Worm (Caenorhabditis elegans) whole organism, L2 larva: ENCODE measurements around the gene str-207.

Experiments
- F13H6.1 ChIP-seq: sonication (generic microtip); optimal IDR thresholded peaks from 2 replicates; lab custom pipeline; 2016; ENCODE audit warnings: missing genetic modification characterization, missing compliant biosample characterization
- R02D3.7 ChIP-seq: fragments of 150-350 bp; optimal IDR thresholded peaks from 2 replicates; lab custom pipeline; 2014; ENCODE audit warnings: missing biosample characterization, missing genetic modification characterization
- Y55F3AM.14 ChIP-seq: fragments of 200-800 bp; sonication (Bioruptor generic); optimal IDR thresholded peaks from 2 replicates; lab custom pipeline; 2018; ENCODE audit warnings: mild to moderate bottlenecking, missing genetic modification characterization, missing compliant biosample characterization
- ZK546.5 ChIP-seq: sonication (generic microtip); optimal IDR thresholded peaks from 2 replicates; lab custom pipeline; 2017; ENCODE audit warnings: missing biosample characterization, missing genetic modification characterization
- aly-2 ChIP-seq: fragments of 150-350 bp; optimal IDR thresholded peaks from 2 replicates; lab custom pipeline; 2014; ENCODE audit warnings: missing biosample characterization, missing genetic modification characterization
- ama-1 ChIP-seq: fragments of 150-350 bp; optimal IDR thresholded peaks from 2 replicates; lab custom pipeline; 2018; ENCODE audit warnings: inconsistent platforms
- blmp-1 ChIP-seq: sonication (generic microtip); optimal IDR thresholded peaks from 2 replicates; lab custom pipeline; 2017; ENCODE audit warnings: missing genetic modification characterization, mild to moderate bottlenecking, missing compliant biosample characterization, antibody characterized with exemption, moderate library complexity; ENCODE audit not compliant: insufficient read depth
- ceh-16 ChIP-seq: fragments of 150-350 bp; optimal IDR thresholded peaks from 2 replicates; lab custom pipeline; 2014; ENCODE audit warnings: missing biosample characterization, missing genetic modification characterization
- ceh-82 ChIP-seq: fragments of 150-350 bp; optimal IDR thresholded peaks from 2 replicates; lab custom pipeline; 2014; ENCODE audit warnings: missing biosample characterization, missing genetic modification characterization
- crh-2 ChIP-seq: sonication (generic microtip); optimal IDR thresholded peaks from 2 replicates; lab custom pipeline; 2017; ENCODE audit warnings: missing biosample characterization, missing genetic modification characterization
- dmd-4 ChIP-seq: sonication (generic microtip); optimal IDR thresholded peaks from 2 replicates; lab custom pipeline; 2017; ENCODE audit warnings: missing biosample characterization, missing genetic modification characterization
- egl-27 ChIP-seq: sonication (generic microtip); optimal IDR thresholded peaks from 3 replicates; lab custom pipeline; 2017; ENCODE audit warnings: missing biosample characterization, missing genetic modification reagents, missing genetic modification characterization
- elt-1 ChIP-seq: fragments of 150-350 bp; optimal IDR thresholded peaks from 2 replicates; lab custom pipeline; 2014; ENCODE audit warnings: missing biosample characterization, missing genetic modification characterization
- elt-3 ChIP-seq: sonication (generic microtip); optimal IDR thresholded peaks from 2 replicates; lab custom pipeline; 2017; ENCODE audit warnings: missing biosample characterization, missing genetic modification characterization
- fos-1 ChIP-seq: fragments of 150-350 bp; optimal IDR thresholded peaks from 2 replicates; lab custom pipeline; 2014; ENCODE audit warnings: missing biosample characterization, missing genetic modification characterization
- lin-13 ChIP-seq: fragments of 150-350 bp; optimal IDR thresholded peaks from 2 replicates; lab custom pipeline; 2014; ENCODE audit warnings: missing biosample characterization, missing genetic modification reagents, missing genetic modification characterization
- lin-39 ChIP-seq: fragments of 150-350 bp; optimal IDR thresholded peaks from 2 replicates; lab custom pipeline; 2014; ENCODE audit warnings: missing biosample characterization, missing genetic modification reagents, missing genetic modification characterization
- lsy-2 ChIP-seq, 2 experiments: fragments of 150-350 bp in 1 of 2; sonication (generic microtip) in 1 of 2; optimal IDR thresholded peaks; 2 replicates each; lab custom pipeline; 2014 to 2017; ENCODE audit warnings: missing biosample characterization in 2 of 2, missing genetic modification characterization in 2 of 2
- mab-5 ChIP-seq: fragments of 150-350 bp; optimal IDR thresholded peaks from 2 replicates; lab custom pipeline; 2014; ENCODE audit warnings: missing biosample characterization, missing genetic modification characterization
- mbf-1 ChIP-seq: sonication (generic microtip); optimal IDR thresholded peaks from 2 replicates; lab custom pipeline; 2017; ENCODE audit warnings: missing biosample characterization, missing genetic modification characterization
- mdl-1 ChIP-seq, 2 experiments: fragments of 150-350 bp in 1 of 2; sonication (generic microtip) in 1 of 2; optimal IDR thresholded peaks; 2 replicates each; lab custom pipeline; 2017; ENCODE audit warnings: missing biosample characterization in 2 of 2, missing genetic modification characterization in 2 of 2
- nhr-11 ChIP-seq: fragments of 150-350 bp; optimal IDR thresholded peaks from 2 replicates; lab custom pipeline; 2014; ENCODE audit warnings: missing biosample characterization, missing genetic modification characterization
- nhr-12 ChIP-seq: fragments of 150-350 bp; optimal IDR thresholded peaks from 2 replicates; lab custom pipeline; 2014; ENCODE audit warnings: missing biosample characterization, missing genetic modification characterization
- nhr-129 ChIP-seq: fragments of 150-350 bp; optimal IDR thresholded peaks from 2 replicates; lab custom pipeline; 2014; ENCODE audit warnings: missing biosample characterization, missing genetic modification characterization
- nhr-21 ChIP-seq: fragments of 150-350 bp; optimal IDR thresholded peaks from 2 replicates; lab custom pipeline; 2014; ENCODE audit warnings: missing biosample characterization, missing genetic modification characterization
- nhr-23 ChIP-seq: fragments of 150-350 bp; optimal IDR thresholded peaks from 2 replicates; lab custom pipeline; 2014; ENCODE audit warnings: missing biosample characterization, missing genetic modification reagents, missing genetic modification characterization
- nhr-25 ChIP-seq: fragments of 150-350 bp; sonication (generic microtip); optimal IDR thresholded peaks from 3 replicates; lab custom pipeline; 2014; ENCODE audit warnings: missing biosample characterization, missing genetic modification characterization
- nhr-6 ChIP-seq: fragments of 150-350 bp; optimal IDR thresholded peaks from 2 replicates; lab custom pipeline; 2014; ENCODE audit warnings: missing biosample characterization, missing genetic modification characterization
- peb-1 ChIP-seq: fragments of 150-350 bp; optimal IDR thresholded peaks from 2 replicates; lab custom pipeline; 2014; ENCODE audit warnings: missing biosample characterization, missing genetic modification characterization
- sem-4 ChIP-seq: fragments of 150-350 bp; optimal IDR thresholded peaks from 2 replicates; lab custom pipeline; 2014; ENCODE audit warnings: missing biosample characterization, missing genetic modification reagents, missing genetic modification characterization
- skn-1 ChIP-seq: sonication (generic microtip); optimal IDR thresholded peaks from 2 replicates; lab custom pipeline; 2017; ENCODE audit warnings: missing biosample characterization, missing genetic modification characterization
- sma-3 ChIP-seq: sonication (generic microtip); optimal IDR thresholded peaks from 2 replicates; lab custom pipeline; 2016; ENCODE audit warnings: missing genetic modification reagents, missing genetic modification characterization, missing compliant biosample characterization
- sma-9 ChIP-seq, 2 experiments: fragments of 150-350 bp in 1 of 2; sonication (generic microtip) in 1 of 2; optimal IDR thresholded peaks; 2 replicates each; lab custom pipeline; 2014 to 2016; ENCODE audit warnings: missing genetic modification characterization in 2 of 2, mild to moderate bottlenecking in 1 of 2, missing biosample characterization in 1 of 2, missing compliant biosample characterization in 1 of 2, missing genetic modification reagents in 1 of 2, moderate library complexity in 1 of 2
- unc-39 ChIP-seq: fragments of 150-350 bp; optimal IDR thresholded peaks from 2 replicates; lab custom pipeline; 2014; ENCODE audit warnings: missing biosample characterization, missing genetic modification characterization
- unc-55 ChIP-seq: fragments of 150-350 bp; sonication (generic microtip); optimal IDR thresholded peaks from 3 replicates; lab custom pipeline; 2014; ENCODE audit warnings: missing biosample characterization, missing genetic modification reagents, missing genetic modification characterization
- unc-62 ChIP-seq: fragments of 150-350 bp; optimal IDR thresholded peaks from 2 replicates; lab custom pipeline; 2014; ENCODE audit warnings: missing biosample characterization, missing genetic modification reagents, missing genetic modification characterization
- zag-1 ChIP-seq: fragments of 150-350 bp; optimal IDR thresholded peaks from 2 replicates; lab custom pipeline; 2014; ENCODE audit warnings: missing biosample characterization, missing genetic modification characterization
- ztf-11 ChIP-seq: sonication (generic microtip); optimal IDR thresholded peaks from 2 replicates; lab custom pipeline; 2017; ENCODE audit warnings: missing biosample characterization, missing genetic modification characterization
- ztf-4 ChIP-seq: fragments of 150-350 bp; optimal IDR thresholded peaks from 2 replicates; lab custom pipeline; 2014; ENCODE audit warnings: missing biosample characterization, missing genetic modification characterization

The str-207 gene

ce11 chrV:4926371-4926770 lies 25.2 kb upstream of the str-207 start, which contains the start of gene srh-21:
srh-21 (plus strand) TSS chrV:4926671.
- TF ChIP-seq nhr-23 (tag; lab: Kevin White, UChicago) = no peak
- no peak for TF ChIP-seq blmp-1 (tag; lab: Kevin White, UChicago)
- no peak for TF ChIP-seq unc-39
- no peak for TF ChIP-seq nhr-11 (tag; lab: Kevin White, UChicago)
- TF ChIP-seq peb-1 (tag; lab: Kevin White, UChicago) = no peak
- TF ChIP-seq sma-3 (GFP tag; lab: Kevin White, UChicago) = no peak
- no peak for TF ChIP-seq lin-39
- TF ChIP-seq ztf-11 (tag; lab: Kevin White, UChicago) = no peak
- no peak for TF ChIP-seq nhr-25 (tag; lab: Kevin White, UChicago)
- TF ChIP-seq crh-2 (tag; lab: Kevin White, UChicago) = no peak
- no peak for TF ChIP-seq ama-1 (lab: Kevin White, UChicago)
- no peak for TF ChIP-seq sem-4 (tag; lab: Kevin White, UChicago)
- no peak for TF ChIP-seq aly-2 (tag; lab: Kevin White, UChicago)
- no peak for TF ChIP-seq ceh-82 (tag; lab: Kevin White, UChicago)
- no peak for TF ChIP-seq nhr-6
- no peak for TF ChIP-seq F13H6.1 (tag; lab: Kevin White, UChicago)
- TF ChIP-seq ceh-16 (tag; lab: Kevin White, UChicago) = no peak
- TF ChIP-seq Y55F3AM.14 = no peak
- TF ChIP-seq nhr-21 (tag; lab: Kevin White, UChicago) = no peak

ce11 chrV:4929842-4930241 lies 21.7 kb upstream of the str-207 start, which contains the start of gene str-205:
str-205 (minus strand) TSS chrV:4929942.
- TF ChIP-seq unc-62 (GFP tag; lab: Kevin White, UChicago) (no peak), nhr-21 (tag; lab: Kevin White, UChicago) (no peak), lsy-2 (tag; optimal IDR thresholded peaks at IDR 0.05; lab: Kevin White, UChicago) (no peak), elt-3 (tag; lab: Kevin White, UChicago) (no peak), fos-1 (no peak), zag-1 (tag; lab: Kevin White, UChicago) (no peak), nhr-11 (tag; lab: Kevin White, UChicago) (no peak), R02D3.7 (tag; lab: Kevin White, UChicago) (no peak), mab-5 (tag; lab: Kevin White, UChicago) (no peak), dmd-4 (no peak), egl-27 (tag; lab: Kevin White, UChicago) (no peak), sma-3 (GFP tag; lab: Kevin White, UChicago) (no peak)

ce11 chrV:4932814-4933213 lies 18.7 kb upstream of the str-207 start, which contains the start of gene C02E7.10:
C02E7.10 (minus strand) TSS chrV:4933045.
- TF ChIP-seq unc-55 = no peak
- no peak for TF ChIP-seq mdl-1 (tag; optimal IDR thresholded peaks at IDR 0.05; lab: Kevin White, UChicago)
- TF ChIP-seq skn-1 (tag; lab: Kevin White, UChicago) = no peak
- TF ChIP-seq dmd-4 = no peak
- no peak for TF ChIP-seq nhr-129 (tag; lab: Kevin White, UChicago)
- TF ChIP-seq ZK546.5 = no peak
- TF ChIP-seq R02D3.7 (tag; lab: Kevin White, UChicago) = no peak
- TF ChIP-seq mbf-1 = no peak
- no peak for TF ChIP-seq unc-39
- no peak for TF ChIP-seq sma-9 (GFP tag; optimal IDR thresholded peaks at IDR 0.05; lab: Kevin White, UChicago)
- no peak for TF ChIP-seq sma-9 (tag; optimal IDR thresholded peaks at IDR 0.05; lab: Kevin White, UChicago)
- no peak for TF ChIP-seq nhr-23 (tag; lab: Kevin White, UChicago)
- TF ChIP-seq crh-2 (tag; lab: Kevin White, UChicago) = no peak
- TF ChIP-seq unc-62 (GFP tag; lab: Kevin White, UChicago) = no peak
- TF ChIP-seq, all 48 proteins: peak for 0

ce11 chrV:4933268-4933667 lies 18.3 kb upstream of the str-207 start:
- no peak for TF ChIP-seq nhr-12 (tag; lab: Kevin White, UChicago)
- TF ChIP-seq Y55F3AM.14 = no peak
- TF ChIP-seq lin-39 = no peak
- TF ChIP-seq ztf-11 (tag; lab: Kevin White, UChicago) = no peak
- TF ChIP-seq ceh-82 (tag; lab: Kevin White, UChicago) = no peak
- no peak for TF ChIP-seq peb-1 (tag; lab: Kevin White, UChicago)
- no peak for TF ChIP-seq aly-2 (tag; lab: Kevin White, UChicago)
- no peak for TF ChIP-seq fos-1
- TF ChIP-seq mdl-1 (tag; optimal IDR thresholded peaks at IDR 0.05; lab: Kevin White, UChicago) = no peak
- no peak for TF ChIP-seq ama-1 (lab: Kevin White, UChicago)
- no peak for TF ChIP-seq skn-1 (tag; lab: Kevin White, UChicago)
- no peak for TF ChIP-seq unc-39
- no peak for TF ChIP-seq ztf-4 (tag; lab: Kevin White, UChicago)
- TF ChIP-seq crh-2 (tag; lab: Kevin White, UChicago) = no peak
- TF ChIP-seq egl-27 (tag; lab: Kevin White, UChicago) = no peak
- TF ChIP-seq lin-13 = no peak
- TF ChIP-seq elt-1 = no peak
- TF ChIP-seq lsy-2 (tag; optimal IDR thresholded peaks at IDR 0.05; lab: Kevin White, UChicago) = no peak
- no peak for TF ChIP-seq unc-55
